Fruit fly (Drosophila melanogaster): ENCODE results near the gene Usp39.

Usp39 gene

dm6 chrX:18883999-18884671 lies 26.1 kb downstream of the Usp39 start, which contains the start of gene CG7332 (continued):
- peak; percentile 46; the same call in 1 of the 3 replicates for TF ChIP-seq Doc3 (GFP tag; IDR thresholded peaks at IDR 0.05; ENCODE audit: partially characterized antibody)
- 0 out of 3 replicates have a peak, but pooled peaks have one; percentile 16 for TF ChIP-seq CG17361 (GFP tag; IDR thresholded peaks at IDR 0.05)
- peak; percentile 66 for TF ChIP-seq Bgb (GFP tag; IDR thresholded peaks at IDR 0.05; ENCODE audit: partially characterized antibody)
- peak; percentile 80 for TF ChIP-seq CG6791 (GFP tag; IDR thresholded peaks at IDR 0.05; ENCODE audit: partially characterized antibody)
- TF ChIP-seq kah (GFP tag; optimal IDR thresholded peaks at IDR 0.05), result no peak
- TF ChIP-seq CG34224 (GFP tag; IDR thresholded peaks at IDR 0.05; ENCODE audit: partially characterized antibody), result peak; percentile 58; the same call in 2 of the 3 replicates
- TF ChIP-seq Sin3A (optimal IDR thresholded peaks at IDR 0.05), result peak; percentile 74
- peak; percentile 76 for TF ChIP-seq HLH4C (GFP tag; IDR thresholded peaks at IDR 0.05; ENCODE audit: partially characterized antibody)
- peak; percentile 47 for TF ChIP-seq CG15514 (GFP tag; optimal IDR thresholded peaks at IDR 0.05)
- TF ChIP-seq CG1602 (GFP tag; optimal IDR thresholded peaks at IDR 0.05), result no peak
- TF ChIP-seq CoRest (tag; optimal IDR thresholded peaks at IDR 0.05), result peak; percentile 13
- peak; percentile 72 for TF ChIP-seq BEAF-32 (GFP tag; optimal IDR thresholded peaks at IDR 0.05)
- peak; percentile 15 for TF ChIP-seq az2 (GFP tag; optimal IDR thresholded peaks at IDR 0.05)
- TF ChIP-seq row (GFP tag; IDR thresholded peaks at IDR 0.05), result peak; percentile 29; the same call in 1 of the 3 replicates
- TF ChIP-seq Scr (GFP tag; IDR thresholded peaks at IDR 0.05; ENCODE audit: partially characterized antibody), result peak; percentile 66

DNA sequence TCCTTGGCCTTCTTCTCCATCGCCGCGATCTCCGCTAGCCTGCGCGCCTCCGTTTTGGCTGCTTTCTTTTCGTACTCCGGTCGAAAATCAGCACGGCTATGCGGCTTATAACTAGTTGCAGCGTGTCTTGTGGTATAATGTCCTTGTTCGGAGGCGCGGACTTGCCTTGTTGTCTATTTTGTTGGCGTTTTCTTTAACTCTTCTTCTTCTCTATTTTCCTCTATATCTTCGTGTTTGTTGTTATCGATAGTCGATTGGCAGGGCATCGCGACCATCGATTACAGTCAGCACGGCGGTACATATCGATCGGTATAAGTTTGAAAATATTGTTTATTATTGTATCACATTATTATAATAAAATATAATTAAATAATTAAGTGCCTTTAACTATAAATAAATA lies 35.4 kb downstream of the Usp39 start, which contains the start of gene Flacc:
Gene Flacc (minus strand): TSS at position 204 of the 400 bp plus-strand sequence.
- no peak for TF ChIP-seq CG11723 (GFP tag; optimal IDR thresholded peaks at IDR 0.05)
- no peak for TF ChIP-seq sim (GFP tag; IDR thresholded peaks at IDR 0.05)
- no peak for TF ChIP-seq Mrtf (GFP tag; IDR thresholded peaks at IDR 0.05)
- TF ChIP-seq tio (GFP tag; optimal IDR thresholded peaks at IDR 0.05), result no peak
- no peak for TF ChIP-seq CG1647 (GFP tag; optimal IDR thresholded peaks at IDR 0.05)
- no peak for TF ChIP-seq gcm (GFP tag; optimal IDR thresholded peaks at IDR 0.05)
- no peak for TF ChIP-seq ERR (GFP tag; optimal IDR thresholded peaks at IDR 0.05)
- no peak for TF ChIP-seq CG13624 (GFP tag; optimal IDR thresholded peaks at IDR 0.05)
- TF ChIP-seq shn (GFP tag; optimal IDR thresholded peaks at IDR 0.05), result no peak
- no peak for TF ChIP-seq Bdp1 (GFP tag; optimal IDR thresholded peaks at IDR 0.05)
- TF ChIP-seq tll (GFP tag; optimal IDR thresholded peaks at IDR 0.05), result no peak
- TF ChIP-seq CG2678 (tag; optimal IDR thresholded peaks at IDR 0.05), result no peak
- TF ChIP-seq cwo (GFP tag; optimal IDR thresholded peaks at IDR 0.05), result no peak
- TF ChIP-seq sna (GFP tag; IDR thresholded peaks at IDR 0.05; ENCODE audit: partially characterized antibody), result peak; percentile 85
- TF ChIP-seq CG13296 (GFP tag; optimal IDR thresholded peaks at IDR 0.05), result no peak
- peak; percentile 85 for TF ChIP-seq unc-4 (GFP tag; IDR thresholded peaks at IDR 0.05; ENCODE audit: partially characterized antibody)
- peak; percentile 90 for TF ChIP-seq zen2 (GFP tag; IDR thresholded peaks at IDR 0.05; ENCODE audit: partially characterized antibody)
- no peak for TF ChIP-seq mirr (GFP tag; optimal IDR thresholded peaks at IDR 0.05)
- no peak for TF ChIP-seq CG18619 (GFP tag; optimal IDR thresholded peaks at IDR 0.05)
- TF ChIP-seq CG8359 (GFP tag; optimal IDR thresholded peaks at IDR 0.05; ENCODE audit: borderline replicate concordance), result no peak
- no peak for TF ChIP-seq gsb-n (tag; optimal IDR thresholded peaks at IDR 0.05)
- no peak for TF ChIP-seq CG1792 (GFP tag; optimal IDR thresholded peaks at IDR 0.05)
- peak; percentile 71 for TF ChIP-seq stwl (tag; optimal IDR thresholded peaks at IDR 0.05)
- TF ChIP-seq CG16863 (GFP tag; optimal IDR thresholded peaks at IDR 0.05), result no peak
- no peak for TF ChIP-seq Bteb2 (GFP tag; optimal IDR thresholded peaks at IDR 0.05)
- TF ChIP-seq Ets65A (GFP tag), result no peak
- no peak for TF ChIP-seq CG7745 (tag; optimal IDR thresholded peaks at IDR 0.05)
- TF ChIP-seq CG7357 (GFP tag; IDR thresholded peaks at IDR 0.05), result no peak
- no peak for TF ChIP-seq Taf1 (GFP tag; IDR thresholded peaks at IDR 0.05)
- no peak for TF ChIP-seq CG13123 (GFP tag; optimal IDR thresholded peaks at IDR 0.05)
- TF ChIP-seq CG1832 (GFP tag; optimal IDR thresholded peaks at IDR 0.05), result no peak
- peak; percentile 82; the same call in 2 of the 3 replicates for TF ChIP-seq Opbp (GFP tag; IDR thresholded peaks at IDR 0.05; ENCODE audit: partially characterized antibody)
- no peak for TF ChIP-seq CG1603 (tag; optimal IDR thresholded peaks at IDR 0.05)
